Worm (Caenorhabditis elegans): ENCODE results near the gene C48B4.10.

ce11 chrIII:9590212-9590611 is 25.9 kb upstream of the C48B4.10 start:
- no peak for TF ChIP-seq flt-1 (GFP tag; IDR thresholded peaks at IDR 0.05)
- no peak for TF ChIP-seq hmg-4 (GFP tag; optimal IDR thresholded peaks at IDR 0.05)
- TF ChIP-seq ama-1 (optimal IDR thresholded peaks at IDR 0.05): no peak
- TF ChIP-seq tbx-11 (GFP tag; IDR thresholded peaks at IDR 0.05): no peak
- no peak for TF ChIP-seq tbx-37 (GFP tag; conservative IDR thresholded peaks at IDR 0.05)
- no peak for TF ChIP-seq pes-1 (GFP tag; IDR thresholded peaks at IDR 0.05)
- TF ChIP-seq hmbx-1 (tag; optimal IDR thresholded peaks at IDR 0.05): no peak
- no peak for TF ChIP-seq B0310.2 (tag; optimal IDR thresholded peaks at IDR 0.05)
